Fruit fly (Drosophila melanogaster): ENCODE results near the gene Ubr3.

Ubr3 gene

DNA sequence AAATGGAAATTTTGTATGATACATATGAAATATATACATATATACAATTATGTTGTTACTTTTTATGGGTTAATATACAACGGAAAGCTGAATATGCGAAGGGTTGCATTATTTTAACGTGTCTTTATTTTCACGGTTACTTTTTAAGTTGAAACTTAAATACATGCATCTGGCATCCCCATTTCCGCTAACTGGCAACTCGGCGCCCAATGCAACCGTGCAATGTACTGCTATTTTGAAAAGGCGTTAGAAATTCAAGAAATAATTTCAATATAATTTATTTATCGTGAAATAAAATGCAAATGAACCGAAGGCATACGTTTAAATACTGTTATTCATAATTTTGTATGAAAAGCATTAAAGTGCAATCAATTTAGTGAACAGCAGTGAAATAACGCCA, 50.9 kb downstream of the Ubr3 start:
- TF ChIP-seq GATAd (GFP tag; optimal IDR thresholded peaks at IDR 0.05) (no peak), CG9705 (GFP tag; optimal IDR thresholded peaks at IDR 0.05) (peak; percentile 9), lola (GFP tag; optimal IDR thresholded peaks at IDR 0.05) (no peak), Jra (GFP tag; optimal IDR thresholded peaks at IDR 0.05) (no peak), dl (GFP tag; optimal IDR thresholded peaks at IDR 0.05; ENCODE audit: insufficient read depth in 1 of 2, partially characterized antibody in 2 of 2) (no peak), HLH106 (tag; optimal IDR thresholded peaks at IDR 0.05) (peak; percentile 25), Hr83 (GFP tag; optimal IDR thresholded peaks at IDR 0.05; ENCODE audit: poor library complexity, severe bottlenecking) (no peak)

DNA sequence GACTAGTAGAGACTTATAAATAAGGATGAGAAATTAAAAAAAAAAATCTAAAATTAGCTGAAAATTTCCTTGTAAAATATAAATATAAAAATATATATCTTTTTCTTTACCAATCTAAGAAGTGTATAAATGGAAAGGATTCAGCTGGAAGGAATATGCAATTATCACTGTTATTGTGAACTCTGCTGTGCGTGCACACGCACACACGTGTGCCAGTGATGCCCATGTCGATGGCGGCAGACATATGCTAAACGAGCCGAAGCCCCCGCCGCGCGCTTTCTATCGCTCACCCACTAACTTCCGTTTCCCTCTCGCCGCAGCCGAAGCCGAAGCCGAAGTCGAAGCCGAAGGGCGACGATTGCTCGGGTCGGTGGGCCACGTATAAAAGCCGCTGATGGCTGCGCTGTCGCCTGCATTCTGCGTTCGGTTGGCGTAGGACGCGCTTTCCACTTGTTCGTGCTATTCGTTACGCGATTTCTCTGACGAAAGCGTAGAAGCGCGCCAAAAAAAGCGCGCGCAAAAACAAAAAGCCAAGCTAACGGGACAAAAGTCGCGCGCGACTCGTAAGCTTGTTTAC, 59.6 kb downstream of the Ubr3 start, which contains the start of gene Tbh:
Tbh (plus strand) TSS at position 527 of the 577 bp plus-strand sequence.
- TF ChIP-seq Mio (GFP tag; optimal IDR thresholded peaks at IDR 0.05) (no peak), foxo (GFP tag; optimal IDR thresholded peaks at IDR 0.05) (no peak), Hnf4 (GFP tag; optimal IDR thresholded peaks at IDR 0.05) (no peak), ey (GFP tag; optimal IDR thresholded peaks at IDR 0.05) (no peak), Hr83 (GFP tag; optimal IDR thresholded peaks at IDR 0.05; ENCODE audit: poor library complexity, severe bottlenecking) (no peak), fru (GFP tag; optimal IDR thresholded peaks at IDR 0.05) (no peak), CG32264 (GFP tag; optimal IDR thresholded peaks at IDR 0.05) (no peak), Rel (GFP tag; optimal IDR thresholded peaks at IDR 0.05) (no peak), Rel (tag; optimal IDR thresholded peaks at IDR 0.05) (no peak), brk (GFP tag; optimal IDR thresholded peaks at IDR 0.05) (no peak), Dfd (GFP tag; optimal IDR thresholded peaks at IDR 0.05) (no peak), tai (GFP tag; optimal IDR thresholded peaks at IDR 0.05) (no peak), Jra (GFP tag; optimal IDR thresholded peaks at IDR 0.05) (no peak), sv (GFP tag; optimal IDR thresholded peaks at IDR 0.05) (no peak), Abd-B (GFP tag; optimal IDR thresholded peaks at IDR 0.05) (no peak), h (GFP tag; optimal IDR thresholded peaks at IDR 0.05) (no peak), rgr (GFP tag; optimal IDR thresholded peaks at IDR 0.05) (no peak), dl (GFP tag; optimal IDR thresholded peaks at IDR 0.05; ENCODE audit: insufficient read depth in 1 of 2, partially characterized antibody in 2 of 2) (no peak), Dif (GFP tag; optimal IDR thresholded peaks at IDR 0.05; ENCODE audit: partially characterized antibody) (no peak), dsf (GFP tag; optimal IDR thresholded peaks at IDR 0.05; ENCODE audit: borderline replicate concordance) (no peak), Sp1 (GFP tag; optimal IDR thresholded peaks at IDR 0.05) (no peak)

Data from whole organism, wandering third instar larva.